Worm (Caenorhabditis elegans) whole organism, L3 larva: ENCODE data around the gene T13B5.9.

Source experiments
- ZK546.5 ChIP-seq: sonication (generic microtip); optimal IDR thresholded peaks from 2 replicates; lab custom pipeline; 2017; ENCODE audit warnings: missing biosample characterization, missing genetic modification characterization
- aly-2 ChIP-seq: fragments of 150-350 bp; optimal IDR thresholded peaks from 2 replicates; lab custom pipeline; 2014; ENCODE audit warnings: missing biosample characterization, missing genetic modification characterization
- ama-1 ChIP-seq: fragments of 150-350 bp; optimal IDR thresholded peaks from 2 replicates; lab custom pipeline; 2018
- ceh-16 ChIP-seq: sonication (generic microtip); optimal IDR thresholded peaks from 2 replicates; lab custom pipeline; 2017; ENCODE audit warnings: missing biosample characterization, missing genetic modification characterization
- ceh-28 ChIP-seq: fragments of 150-350 bp; optimal IDR thresholded peaks from 2 replicates; lab custom pipeline; 2014; ENCODE audit warnings: missing biosample characterization, missing genetic modification reagents, missing genetic modification characterization
- ceh-82 ChIP-seq: fragments of 150-350 bp; optimal IDR thresholded peaks from 2 replicates; lab custom pipeline; 2014; ENCODE audit warnings: missing biosample characterization, missing genetic modification characterization
- ceh-9 ChIP-seq: sonication (generic microtip); optimal IDR thresholded peaks from 2 replicates; lab custom pipeline; 2018; ENCODE audit warnings: missing biosample characterization, missing genetic modification characterization
- daf-12 ChIP-seq: fragments of 150-350 bp; optimal IDR thresholded peaks from 2 replicates; lab custom pipeline; 2014; ENCODE audit warnings: missing biosample characterization, missing genetic modification reagents, missing genetic modification characterization
- egl-27 ChIP-seq: sonication (generic microtip); optimal IDR thresholded peaks from 4 replicates; lab custom pipeline; 2017; ENCODE audit warnings: missing biosample characterization, missing genetic modification reagents, missing genetic modification characterization
- elt-2 ChIP-seq: sonication (generic microtip); optimal IDR thresholded peaks from 2 replicates; lab custom pipeline; 2016; ENCODE audit warnings: missing genetic modification reagents, mild to moderate bottlenecking, missing genetic modification characterization, missing compliant biosample characterization
- eor-1 ChIP-seq, 2 experiments: fragments of 150-350 bp; optimal IDR thresholded peaks; 2 replicates each; lab custom pipeline; 2014 to 2018; ENCODE audit warnings: missing biosample characterization in 2 of 2, missing genetic modification characterization in 2 of 2
- fos-1 ChIP-seq: fragments of 150-350 bp; optimal IDR thresholded peaks from 2 replicates; lab custom pipeline; 2014; ENCODE audit warnings: missing biosample characterization, missing genetic modification characterization
- hmg-11 ChIP-seq: sonication (generic microtip); optimal IDR thresholded peaks from 2 replicates; lab custom pipeline; 2016; ENCODE audit warnings: missing genetic modification characterization, missing compliant biosample characterization
- lin-15B ChIP-seq: fragments of 150-350 bp; optimal IDR thresholded peaks from 2 replicates; lab custom pipeline; 2014; ENCODE audit warnings: missing biosample characterization, missing genetic modification characterization
- lin-39 ChIP-seq: fragments of 150-350 bp; optimal IDR thresholded peaks from 2 replicates; lab custom pipeline; 2018; ENCODE audit warnings: missing biosample characterization, missing genetic modification reagents, missing genetic modification characterization
- lsy-12 ChIP-seq: sonication (generic microtip); optimal IDR thresholded peaks from 2 replicates; lab custom pipeline; 2016; ENCODE audit warnings: mild to moderate bottlenecking, missing genetic modification characterization, missing compliant biosample characterization
- mdl-1 ChIP-seq: fragments of 150-350 bp; optimal IDR thresholded peaks from 2 replicates; lab custom pipeline; 2014; ENCODE audit warnings: missing biosample characterization, missing genetic modification characterization
- mml-1 ChIP-seq: fragments of 150-350 bp; sonication (generic microtip); optimal IDR thresholded peaks from 3 replicates; lab custom pipeline; 2014; ENCODE audit warnings: missing biosample characterization, missing genetic modification characterization
- nhr-11 ChIP-seq: fragments of 150-350 bp; optimal IDR thresholded peaks from 2 replicates; lab custom pipeline; 2014; ENCODE audit warnings: missing biosample characterization, missing genetic modification characterization
- nhr-23 ChIP-seq: fragments of 150-350 bp; optimal IDR thresholded peaks from 2 replicates; lab custom pipeline; 2014; ENCODE audit warnings: missing biosample characterization, missing genetic modification reagents, missing genetic modification characterization
- nhr-25 ChIP-seq: sonication (generic microtip); optimal IDR thresholded peaks from 2 replicates; lab custom pipeline; 2017; ENCODE audit warnings: missing biosample characterization, missing genetic modification characterization
- nhr-28 ChIP-seq: fragments of 150-350 bp; optimal IDR thresholded peaks from 2 replicates; lab custom pipeline; 2014; ENCODE audit warnings: missing biosample characterization, missing genetic modification characterization
- nhr-43 ChIP-seq: sonication (generic microtip); optimal IDR thresholded peaks from 2 replicates; lab custom pipeline; 2016; ENCODE audit warnings: mild to moderate bottlenecking, missing genetic modification characterization, missing compliant biosample characterization; ENCODE audit not compliant: poor library complexity, severe bottlenecking
- nhr-76 ChIP-seq: fragments of 150-350 bp; sonication (generic microtip); optimal IDR thresholded peaks from 5 replicates; lab custom pipeline; 2014; ENCODE audit warnings: missing biosample characterization, missing genetic modification characterization
- nhr-77 ChIP-seq: fragments of 150-350 bp; optimal IDR thresholded peaks from 2 replicates; lab custom pipeline; 2014; ENCODE audit warnings: missing biosample characterization, missing genetic modification characterization
- pqm-1 ChIP-seq: fragments of 150-350 bp; optimal IDR thresholded peaks from 2 replicates; lab custom pipeline; 2017; ENCODE audit warnings: missing biosample characterization, missing genetic modification characterization, inconsistent platforms
- skn-1 ChIP-seq: fragments of 150-350 bp; optimal IDR thresholded peaks from 2 replicates; lab custom pipeline; 2014; ENCODE audit warnings: missing biosample characterization, missing genetic modification characterization
- snpc-4 ChIP-seq: fragments of 150-350 bp; optimal IDR thresholded peaks from 2 replicates; lab custom pipeline; 2014; ENCODE audit warnings: missing biosample characterization, missing genetic modification characterization
- unc-39 ChIP-seq: sonication (generic microtip); optimal IDR thresholded peaks from 4 replicates; lab custom pipeline; 2017; ENCODE audit warnings: missing biosample characterization, missing genetic modification characterization
- unc-62 ChIP-seq: fragments of 150-350 bp; sonication (generic microtip); optimal IDR thresholded peaks from 4 replicates; lab custom pipeline; 2014; ENCODE audit warnings: missing biosample characterization, missing genetic modification reagents, missing genetic modification characterization
- zag-1 ChIP-seq: fragments of 150-350 bp; optimal IDR thresholded peaks from 2 replicates; lab custom pipeline; 2014; ENCODE audit warnings: missing biosample characterization, missing genetic modification characterization
- ztf-4 ChIP-seq: fragments of 150-350 bp; optimal IDR thresholded peaks from 2 replicates; lab custom pipeline; 2014; ENCODE audit warnings: missing biosample characterization, missing genetic modification characterization

Gene T13B5.9

DNA sequence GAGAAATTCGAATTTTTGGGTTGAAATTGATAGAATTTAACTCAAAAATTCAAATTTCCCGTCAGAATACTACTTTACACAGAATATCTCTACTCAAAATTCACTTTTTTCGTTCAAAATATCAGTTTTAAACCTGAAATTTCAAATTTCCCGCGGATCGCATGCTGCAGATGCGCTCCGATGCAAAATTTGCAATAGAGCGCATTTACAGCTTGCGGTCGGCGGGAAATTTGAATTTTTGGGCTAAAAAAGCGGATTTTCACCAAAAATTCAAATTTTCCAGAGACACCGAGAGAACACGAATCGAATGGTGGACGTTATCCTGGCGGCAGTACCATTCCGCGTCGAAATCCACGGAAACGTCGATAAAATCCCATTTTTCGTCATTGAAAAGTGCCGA lies 20.4 kb upstream of the T13B5.9 start:
- TF ChIP-seq ZK546.5 (tag; lab: Kevin White, UChicago) (no peak), nhr-25 (tag; lab: Kevin White, UChicago) (no peak), ceh-28 (tag; lab: Kevin White, UChicago) (no peak), fos-1 (tag; lab: Kevin White, UChicago) (no peak), mml-1 (tag; lab: Kevin White, UChicago) (no peak), daf-12 (tag; lab: Kevin White, UChicago) (no peak), skn-1 (tag; lab: Kevin White, UChicago) (no peak), nhr-23 (no peak), pqm-1 (tag; lab: Kevin White, UChicago) (no peak), snpc-4 (tag; lab: Kevin White, UChicago) (no peak), unc-62 (no peak), unc-39 (tag; lab: Kevin White, UChicago) (no peak), mdl-1 (tag; lab: Kevin White, UChicago) (no peak), ceh-16 (no peak), nhr-77 (no peak)

DNA sequence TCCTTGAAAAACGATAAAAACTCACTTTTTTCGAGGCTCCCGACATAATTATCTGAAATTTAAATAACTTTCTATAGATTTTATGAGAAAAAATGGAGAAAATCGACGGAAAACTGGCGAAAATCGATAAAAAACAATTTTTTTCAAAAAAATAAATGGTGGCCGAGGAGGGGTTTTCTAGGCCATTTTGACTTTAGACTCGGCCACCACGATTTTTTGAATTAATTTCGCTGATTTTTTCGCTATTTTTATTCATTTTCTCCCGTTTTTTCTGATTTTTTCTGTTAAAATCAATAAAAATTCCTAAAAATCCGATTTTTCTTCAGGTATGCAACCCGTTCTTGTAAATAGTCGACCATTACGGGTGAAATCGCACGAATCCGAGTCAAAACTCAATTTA lies 18.9 kb upstream of the T13B5.9 start, which contains the start of the genes sut-1 and eri-3:
Gene sut-1 (minus strand): TSS at position 58 of the 400 bp plus-strand sequence.
Gene eri-3 (plus strand): TSS at position 327 of the 400 bp plus-strand sequence.
- TF ChIP-seq ztf-4 (tag; lab: Kevin White, UChicago) (no peak), lin-15B (tag; lab: Kevin White, UChicago) (peak; percentile 17)

DNA sequence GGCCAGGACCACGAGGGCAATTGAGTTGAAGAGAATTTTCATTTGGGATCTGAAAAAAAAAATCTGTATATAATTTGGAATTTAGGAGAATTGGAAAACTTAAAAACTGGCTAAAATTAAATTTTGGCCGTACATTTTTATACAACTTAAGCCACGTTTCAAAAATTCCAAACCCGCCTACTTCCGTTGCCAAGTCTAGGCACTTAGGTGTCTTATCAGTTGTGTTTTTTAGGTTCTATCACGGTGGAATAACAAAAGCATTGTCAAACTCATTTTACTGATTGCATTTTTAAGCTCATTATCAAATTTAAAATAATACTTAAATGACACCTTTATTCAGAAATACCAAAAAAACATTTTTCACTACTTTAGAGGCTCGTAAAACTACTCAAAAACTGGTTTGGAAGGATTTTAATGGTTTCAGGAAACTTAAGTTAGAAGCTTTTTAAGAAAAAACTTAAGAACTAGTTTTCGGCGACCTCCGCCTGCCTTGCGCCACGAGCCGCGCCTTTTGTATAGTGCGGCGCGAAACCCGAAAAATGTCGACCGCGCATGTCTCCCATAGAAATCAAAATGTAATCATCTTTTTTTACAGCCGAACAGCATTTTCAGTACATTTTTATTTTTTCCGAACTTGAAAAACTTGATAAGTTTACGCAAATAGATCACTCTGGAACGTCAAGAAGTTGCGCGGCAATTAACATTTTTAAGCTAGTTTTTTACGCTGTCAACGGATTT lies 13.9 kb upstream of the T13B5.9 start, which contains the start of gene lips-13:
Gene lips-13 (minus strand): TSS at position 51 of the 738 bp plus-strand sequence.
- TF ChIP-seq mdl-1 (tag; lab: Kevin White, UChicago) (no peak), nhr-76 (no peak), lin-39 (no peak), nhr-25 (tag; lab: Kevin White, UChicago) (no peak), ama-1 (lab: Kevin White, UChicago) (no peak), aly-2 (tag; lab: Kevin White, UChicago) (no peak), ceh-9 (tag; lab: Kevin White, UChicago) (no peak), zag-1 (tag; lab: Kevin White, UChicago) (no peak)
- TF ChIP-seq, all 47 proteins: peak for 0

DNA sequence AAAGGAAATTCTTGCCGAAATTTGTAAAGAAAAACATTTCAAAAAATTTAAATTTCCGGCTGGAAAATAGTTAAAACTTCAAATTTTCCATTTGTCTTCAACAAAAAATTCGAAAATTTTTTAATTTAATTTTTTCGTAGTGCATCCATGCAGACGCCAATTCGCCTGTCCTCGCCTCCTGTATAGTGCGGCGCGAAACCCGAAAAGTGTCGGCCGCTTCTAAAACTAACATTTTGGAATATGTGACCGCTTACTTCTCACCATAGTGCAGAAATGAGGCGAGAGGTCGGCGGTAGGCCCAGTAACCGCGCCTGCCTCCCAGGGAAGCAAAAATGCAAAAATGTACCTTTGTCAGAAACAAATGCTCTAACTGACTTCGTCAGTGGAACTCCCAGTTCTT lies 12.2 kb upstream of the T13B5.9 start:
- no peak for TF ChIP-seq fos-1 (tag; lab: Kevin White, UChicago)
- peak; percentile 9 for TF ChIP-seq snpc-4 (tag; lab: Kevin White, UChicago)
- TF ChIP-seq, all 47 proteins: peak for 1

DNA sequence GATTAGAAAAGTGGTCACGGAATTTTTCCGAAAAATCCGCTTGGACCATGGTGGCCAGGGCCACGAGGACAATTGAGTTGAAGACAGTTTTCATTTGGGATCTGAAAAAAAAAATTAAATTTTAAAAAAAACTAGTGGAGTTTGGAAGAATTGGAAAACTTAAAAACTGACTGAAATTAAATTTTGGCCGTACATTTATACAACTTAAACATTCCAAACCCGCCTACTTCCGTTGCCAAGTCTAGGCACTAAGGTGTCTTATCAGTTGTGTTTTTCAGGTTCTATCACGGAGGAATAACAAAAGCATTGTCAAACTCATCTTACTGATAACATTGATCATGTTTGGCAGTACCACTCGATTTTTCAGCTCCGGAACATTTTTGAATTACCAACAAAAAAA lies 9.8 kb upstream of the T13B5.9 start, which contains the start of gene lips-12:
Gene lips-12 (minus strand): TSS at position 101 of the 400 bp plus-strand sequence.
- TF ChIP-seq ceh-9 (tag; lab: Kevin White, UChicago), result no peak
- TF ChIP-seq egl-27, result no peak
- TF ChIP-seq fos-1 (tag; lab: Kevin White, UChicago), result no peak
- no peak for TF ChIP-seq nhr-28
- TF ChIP-seq nhr-43 (tag; lab: Kevin White, UChicago), result no peak
- TF ChIP-seq nhr-11, result no peak
- TF ChIP-seq eor-1 (tag; optimal IDR thresholded peaks at IDR 0.05; lab: Kevin White, UChicago), result no peak
- TF ChIP-seq hmg-11 (tag; lab: Kevin White, UChicago), result no peak
- no peak for TF ChIP-seq ceh-16
- no peak for TF ChIP-seq lsy-12 (tag; lab: Kevin White, UChicago)
- no peak for TF ChIP-seq ceh-82

DNA sequence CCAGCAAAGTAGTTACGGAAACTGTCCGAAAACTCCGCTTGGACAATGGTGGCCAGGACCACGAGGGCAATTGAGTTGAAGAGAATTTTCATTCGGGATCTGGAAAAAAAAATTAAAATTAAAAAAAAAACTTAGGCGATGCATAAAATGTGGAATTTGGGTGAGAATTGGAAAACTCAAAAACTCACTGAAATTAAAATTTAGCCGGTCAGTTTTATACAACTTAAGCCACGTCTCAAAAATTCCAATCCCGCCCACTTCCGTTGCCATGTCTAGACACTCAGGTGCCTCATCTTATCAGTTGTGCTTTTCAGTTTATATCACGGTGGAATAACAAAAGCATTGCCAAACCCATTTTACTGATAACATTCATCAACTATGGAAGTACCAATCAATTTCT lies 6.6 kb upstream of the T13B5.9 start, which contains the start of gene lips-11:
Gene lips-11 (minus strand): TSS at position 101 of the 400 bp plus-strand sequence.
- TF ChIP-seq fos-1 (tag; lab: Kevin White, UChicago) (no peak), mdl-1 (tag; lab: Kevin White, UChicago) (no peak), elt-2 (tag; lab: Kevin White, UChicago) (peak; percentile 19)
